Fruit fly (Drosophila melanogaster) whole organism, embryonic: ENCODE results near the gene Cypl.
A peak's percentile ranks its signal among the peaks of the same experiment; 100 is the strongest.

Experiments used
- Atf6 ChIP-seq: fragments of 200-800 bp; sonication (Bioruptor generic); IDR thresholded peaks from 2 replicates; pipeline ENCODE4 v1.3.6; 2022; ENCODE audit warnings: missing biosample characterization, missing genetic modification characterization
- B-H1 ChIP-seq: fragments of 200-800 bp; sonication (Bioruptor generic); IDR thresholded peaks from 3 replicates; pipeline ENCODE4 v1.3.6; 2022; ENCODE audit warnings: missing biosample characterization, missing genetic modification characterization
- CG10209 ChIP-seq: fragments of 200-800 bp; sonication (Bioruptor generic); optimal IDR thresholded peaks from 3 replicates; lab custom pipeline; 2017; ENCODE audit warnings: missing biosample characterization, mild to moderate bottlenecking, missing genetic modification characterization, missing genetic modification reagents
- CG10654 ChIP-seq: fragments of 200-800 bp; sonication (Bioruptor generic); optimal IDR thresholded peaks from 2 replicates; lab custom pipeline; 2016; ENCODE audit warnings: missing biosample characterization, missing genetic modification characterization
- CG11085 ChIP-seq: fragments of 200-800 bp; sonication (Bioruptor generic); IDR thresholded peaks from 2 replicates; pipeline ENCODE4 v1.3.6; 2022; ENCODE audit warnings: missing biosample characterization, missing genetic modification characterization
- CG13123 ChIP-seq: fragments of 200-800 bp; sonication (Bioruptor generic); optimal IDR thresholded peaks from 2 replicates; lab custom pipeline; 2016; ENCODE audit warnings: missing biosample characterization, missing genetic modification characterization
- CG14441 ChIP-seq: fragments of 200-800 bp; sonication (Bioruptor generic); IDR thresholded peaks from 2 replicates; pipeline ENCODE4 v1.3.6; 2022; ENCODE audit warnings: missing biosample characterization, missing genetic modification characterization
- CG15514 ChIP-seq: fragments of 200-800 bp; sonication (Bioruptor generic); optimal IDR thresholded peaks from 3 replicates; lab custom pipeline; 2017; ENCODE audit warnings: missing biosample characterization, missing genetic modification characterization, mild to moderate bottlenecking, moderate library complexity, missing genetic modification reagents
- CG17385 ChIP-seq: fragments of 200-800 bp; sonication (Bioruptor generic); optimal IDR thresholded peaks from 3 replicates; lab custom pipeline; 2018; ENCODE audit warnings: missing biosample characterization, mild to moderate bottlenecking, missing genetic modification characterization
- CG31365 ChIP-seq: fragments of 200-800 bp; sonication (Bioruptor generic); optimal IDR thresholded peaks from 2 replicates; lab custom pipeline; 2018; ENCODE audit warnings: missing biosample characterization, mild to moderate bottlenecking, missing genetic modification characterization
- CG3847 ChIP-seq: fragments of 200-800 bp; sonication (Bioruptor generic); IDR thresholded peaks from 2 replicates; pipeline ENCODE4 v1.3.6; 2022; ENCODE audit warnings: missing biosample characterization, missing genetic modification characterization
- CG6254 ChIP-seq: fragments of 200-800 bp; sonication (Bioruptor generic); optimal IDR thresholded peaks from 3 replicates; lab custom pipeline; 2017; ENCODE audit warnings: mild to moderate bottlenecking, missing biosample characterization, missing genetic modification reagents, missing genetic modification characterization
- CG8290 ChIP-seq, 3 experiments: fragments of 200-800 bp; sonication (Bioruptor generic); optimal IDR thresholded peaks; 2 replicates each; lab custom pipeline; 2016 to 2019; ENCODE audit warnings: missing biosample characterization in 3 of 3, missing genetic modification characterization in 3 of 3, mild to moderate bottlenecking in 2 of 3, moderate library complexity in 1 of 3
- CG9797 ChIP-seq: fragments of 200-800 bp; sonication (Bioruptor generic); optimal IDR thresholded peaks from 3 replicates; lab custom pipeline; 2018; ENCODE audit warnings: missing biosample characterization, mild to moderate bottlenecking, missing genetic modification characterization
- D ChIP-seq, 2 experiments: fragments of 200-800 bp in 1 of 2; fragments of >200 bp in 1 of 2; sonication (Bioruptor generic) in 1 of 2; optimal IDR thresholded peaks; 2 replicates in 1 of 2; 3 replicates in 1 of 2; lab custom pipeline; 2017; ENCODE audit warnings: mild to moderate bottlenecking in 1 of 2, missing biosample characterization in 1 of 2, missing genetic modification characterization in 1 of 2, missing genetic modification reagents in 1 of 2
- Deaf1 ChIP-seq: fragments of 200-800 bp; optimal IDR thresholded peaks from 3 replicates; lab custom pipeline; 2019; ENCODE audit warnings: missing biosample characterization, mild to moderate bottlenecking, missing genetic modification characterization, moderate library complexity
- Dp ChIP-seq: fragments of 200-800 bp; sonication (Bioruptor generic); optimal IDR thresholded peaks from 2 replicates; lab custom pipeline; 2018; ENCODE audit warnings: missing biosample characterization, mild to moderate bottlenecking, missing genetic modification characterization, moderate library complexity
- Dref ChIP-seq: fragments of 200-800 bp; sonication (Bioruptor generic); IDR thresholded peaks from 2 replicates; pipeline ENCODE4 v1.3.6; 2022; ENCODE audit warnings: missing biosample characterization, missing genetic modification characterization
- Eip74EF ChIP-seq, 2 experiments: fragments of 200-800 bp in 1 of 2; fragments of >200 bp in 1 of 2; sonication (Bioruptor generic) in 1 of 2; optimal IDR thresholded peaks; 2 replicates each; lab custom pipeline; 2017 to 2019; ENCODE audit warnings: missing biosample characterization in 2 of 2, missing genetic modification characterization in 2 of 2, mild to moderate bottlenecking in 1 of 2, moderate library complexity in 1 of 2
- HmgZ ChIP-seq: fragments of 200-800 bp; sonication (Bioruptor generic); optimal IDR thresholded peaks from 2 replicates; lab custom pipeline; 2018; ENCODE audit warnings: missing biosample characterization, mild to moderate bottlenecking, missing genetic modification characterization
- Hr78 ChIP-seq, 2 experiments: fragments of 200-800 bp in 1 of 2; fragments of >200 bp in 1 of 2; sonication (Bioruptor generic) in 1 of 2; optimal IDR thresholded peaks; 2 replicates each; lab custom pipeline; 2017 to 2019; ENCODE audit warnings: missing biosample characterization in 2 of 2, missing genetic modification characterization in 2 of 2, mild to moderate bottlenecking in 1 of 2, moderate library complexity in 1 of 2
- Med ChIP-seq: fragments of 200-800 bp; sonication (Bioruptor generic); peaks from one replicate; lab custom pipeline; 2016; ENCODE audit warnings: missing biosample characterization, missing genetic modification characterization, mild to moderate bottlenecking, inconsistent platforms, moderate library complexity
- Neu2 ChIP-seq: fragments of 200-800 bp; sonication (Bioruptor generic); optimal IDR thresholded peaks from 3 replicates; lab custom pipeline; 2016; ENCODE audit warnings: missing biosample characterization, missing genetic modification characterization, borderline replicate concordance
- NfI ChIP-seq: fragments of 200-800 bp; sonication (Bioruptor generic); optimal IDR thresholded peaks from 3 replicates; lab custom pipeline; 2018; ENCODE audit warnings: missing biosample characterization, mild to moderate bottlenecking, missing genetic modification characterization, moderate library complexity
- Pdp1 ChIP-seq, 2 experiments: fragments of 200-800 bp; sonication (Bioruptor generic); optimal IDR thresholded peaks; 3 replicates each; lab custom pipeline; 2016; ENCODE audit warnings: missing biosample characterization in 2 of 2, missing genetic modification characterization in 2 of 2, mild to moderate bottlenecking in 1 of 2, moderate library complexity in 1 of 2
- Spps ChIP-seq: fragments of 200-800 bp; sonication (Bioruptor generic); optimal IDR thresholded peaks from 2 replicates; lab custom pipeline; 2018; ENCODE audit warnings: missing biosample characterization, mild to moderate bottlenecking, missing genetic modification characterization
- Usf ChIP-seq: fragments of 200-800 bp; sonication (Bioruptor generic); optimal IDR thresholded peaks from 2 replicates; lab custom pipeline; 2017; ENCODE audit warnings: missing genotype, missing biosample characterization, missing genetic modification characterization
- abd-A ChIP-seq: fragments of 200-800 bp; sonication (Bioruptor generic); optimal IDR thresholded peaks from 3 replicates; lab custom pipeline; 2019; ENCODE audit warnings: missing biosample characterization, mild to moderate bottlenecking, missing genetic modification characterization, moderate library complexity
- chinmo ChIP-seq: fragments of 200-800 bp; sonication (Bioruptor generic); IDR thresholded peaks from 4 replicates; pipeline ENCODE4 v1.3.6; 2022; ENCODE audit warnings: missing biosample characterization, missing genetic modification characterization; ENCODE audit not compliant: partially characterized antibody
- eve ChIP-seq, 2 experiments: fragments of >200 bp; optimal IDR thresholded peaks; 2 replicates each; lab custom pipeline; 2017; ENCODE audit warnings: missing biosample characterization in 2 of 2, missing genetic modification characterization in 2 of 2
- exex ChIP-seq: fragments of 200-800 bp; sonication (Bioruptor generic); optimal IDR thresholded peaks from 4 replicates; lab custom pipeline; 2018; ENCODE audit warnings: missing biosample characterization, mild to moderate bottlenecking, missing genetic modification characterization, moderate library complexity
- gcm2 ChIP-seq: fragments of 200-800 bp; sonication (Bioruptor generic); optimal IDR thresholded peaks from 2 replicates; lab custom pipeline; 2016; ENCODE audit warnings: missing biosample characterization, missing genetic modification characterization
- hkb ChIP-seq, 2 experiments: fragments of 200-800 bp in 1 of 2; fragments of >200 bp in 1 of 2; sonication (Bioruptor generic) in 1 of 2; IDR thresholded peaks in 1 of 2; optimal IDR thresholded peaks in 1 of 2; 2 replicates each; pipeline versions ENCODE4 v1.3.6 to Lab custom; 2017 to 2022; ENCODE audit warnings: missing biosample characterization in 1 of 2, missing genetic modification characterization in 1 of 2
- jigr1 ChIP-seq: fragments of 200-800 bp; sonication (Bioruptor generic); IDR thresholded peaks from 3 replicates; pipeline ENCODE4 v1.3.6; 2022; ENCODE audit warnings: missing biosample characterization, missing genetic modification characterization
- lab ChIP-seq: fragments of 200-800 bp; sonication (Bioruptor generic); optimal IDR thresholded peaks from 3 replicates; lab custom pipeline; 2017; ENCODE audit warnings: missing biosample characterization, missing genetic modification characterization, mild to moderate bottlenecking, moderate library complexity, missing genetic modification reagents
- pita ChIP-seq: fragments of 200-800 bp; sonication (Bioruptor generic); optimal IDR thresholded peaks from 2 replicates; lab custom pipeline; 2017; ENCODE audit warnings: missing biosample characterization, mild to moderate bottlenecking, missing genetic modification characterization
- prd ChIP-seq, 3 experiments: fragments of >200 bp in 2 of 3; fragments of 200-800 bp in 1 of 3; sonication (Bioruptor generic) in 1 of 3; optimal IDR thresholded peaks in 2 of 3; IDR thresholded peaks in 1 of 3; 2 replicates in 2 of 3; 3 replicates in 1 of 3; pipeline versions ENCODE4 v1.3.6 to Lab custom; 2017 to 2022; ENCODE audit warnings: missing biosample characterization in 1 of 3, missing genetic modification characterization in 1 of 3
- ranshi ChIP-seq: fragments of 200-800 bp; sonication (Bioruptor generic); IDR thresholded peaks from 2 replicates; pipeline ENCODE4 v1.3.6; 2022; ENCODE audit warnings: missing biosample characterization, missing genetic modification characterization
- repo ChIP-seq: fragments of 200-800 bp; sonication (Bioruptor generic); optimal IDR thresholded peaks from 2 replicates; lab custom pipeline; 2016; ENCODE audit warnings: missing biosample characterization, missing genetic modification characterization
- stc ChIP-seq: fragments of 200-800 bp; sonication (Bioruptor generic); IDR thresholded peaks from 2 replicates; pipeline ENCODE4 v1.3.6; 2022; ENCODE audit warnings: missing biosample characterization, missing genetic modification characterization
- sug ChIP-seq: fragments of 200-800 bp; optimal IDR thresholded peaks from 2 replicates; lab custom pipeline; 2019; ENCODE audit warnings: missing biosample characterization, mild to moderate bottlenecking, missing genetic modification characterization, moderate library complexity

Cypl gene

dm6 chr3L:559390-560034 is 16.8 kb upstream of the Cypl start (continued):
- TF ChIP-seq gcm2 (no peak), Med (GFP tag; lab: Kevin White, UChicago) (peak; percentile 30), CG10209 (no peak), CG3847 (GFP tag; lab: Robert Waterston, UW) (no peak), CG10654 (no peak), Eip74EF (GFP tag; optimal IDR thresholded peaks at IDR 0.05; lab: Kevin White, UChicago) (no peak), CG13123 (no peak), pita (GFP tag; lab: Kevin White, UChicago) (no peak), eve (GFP tag; optimal IDR thresholded peaks at IDR 0.05; lab: Kevin White, UChicago) (no peak), Neu2 (GFP tag; lab: Kevin White, UChicago) (no peak), exex (peak; percentile 45), abd-A (tag; lab: Kevin White, UChicago) (no peak), Atf6 (GFP tag; lab: Robert Waterston, UW) (0 out of 2 replicates have a peak, but pooled peaks have one; percentile 21), ranshi (GFP tag; lab: Robert Waterston, UW) (no peak), CG11085 (no peak), CG8290 (GFP tag; optimal IDR thresholded peaks at IDR 0.05; lab: Kevin White, UChicago) (no peak), CG8290 (tag; optimal IDR thresholded peaks at IDR 0.05; lab: Kevin White, UChicago) (peak in 1 of 2 experiments; percentile 3), chinmo (GFP tag; lab: Robert Waterston, UW) (peak; percentile 84; the same call in 3 of the 4 replicates), hkb (optimal IDR thresholded peaks at IDR 0.05; lab: Kevin White, UChicago) (no peak), hkb (GFP tag; IDR thresholded peaks at IDR 0.05; lab: Robert Waterston, UW) (no peak), Spps (tag; lab: Kevin White, UChicago) (no peak), lab (GFP tag; lab: Kevin White, UChicago) (peak; percentile 73), CG15514 (GFP tag; lab: Kevin White, UChicago) (no peak), HmgZ (peak; percentile 27), CG31365 (no peak), CG17385 (no peak), stc (GFP tag; lab: Robert Waterston, UW) (no peak), Dref (GFP tag; lab: Robert Waterston, UW) (no peak), Hr78 (GFP tag; optimal IDR thresholded peaks at IDR 0.05; lab: Kevin White, UChicago) (peak in 1 of 2 experiments; percentile 27), CG14441 (peak; percentile 59; the same call in 1 of the 2 replicates), Deaf1 (tag; lab: Kevin White, UChicago) (no peak), D (optimal IDR thresholded peaks at IDR 0.05; lab: Kevin White, UChicago) (no peak), D (GFP tag; optimal IDR thresholded peaks at IDR 0.05; lab: Kevin White, UChicago) (no peak), Usf (GFP tag; lab: Kevin White, UChicago) (no peak), jigr1 (no peak), CG6254 (GFP tag; lab: Kevin White, UChicago) (no peak), NfI (no peak), repo (GFP tag; lab: Kevin White, UChicago) (no peak), B-H1 (GFP tag; lab: Robert Waterston, UW) (no peak), prd (optimal IDR thresholded peaks at IDR 0.05; lab: Kevin White, UChicago) (no peak), prd (GFP tag; IDR thresholded peaks at IDR 0.05; lab: Robert Waterston, UW) (no peak), CG9797 (GFP tag; lab: Kevin White, UChicago) (no peak), sug (tag; lab: Kevin White, UChicago) (peak; percentile 77), Dp (GFP tag; lab: Kevin White, UChicago) (no peak), Pdp1 (GFP tag; optimal IDR thresholded peaks at IDR 0.05; lab: Kevin White, UChicago) (peak in 1 of 2 experiments; percentile 9)
